Worm (Caenorhabditis elegans): ENCODE results near the gene Y7A5A.24.

Y7A5A.24 gene

ce11 chrX:15766147-15766546, 15.8 kb downstream of the Y7A5A.24 start, which contains the start of gene bus-17:
bus-17 (minus strand) TSS chrX:15766354.
- TF ChIP-seq pha-2 (tag; optimal IDR thresholded peaks at IDR 0.05), result no peak
- no peak for TF ChIP-seq elt-4 (tag; optimal IDR thresholded peaks at IDR 0.05)
- no peak for TF ChIP-seq hlh-8 (tag; optimal IDR thresholded peaks at IDR 0.05)
- TF ChIP-seq K02D7.2 (tag; optimal IDR thresholded peaks at IDR 0.05), result no peak
- no peak for TF ChIP-seq npax-4 (tag; optimal IDR thresholded peaks at IDR 0.05)
- no peak for TF ChIP-seq unc-55 (GFP tag; optimal IDR thresholded peaks at IDR 0.05)
- no peak for TF ChIP-seq mec-3 (tag; optimal IDR thresholded peaks at IDR 0.05; ENCODE audit: borderline replicate concordance)
- no peak for TF ChIP-seq F13H6.1 (tag; optimal IDR thresholded peaks at IDR 0.05)
- TF ChIP-seq dmd-4 (tag; optimal IDR thresholded peaks at IDR 0.05; ENCODE audit: borderline replicate concordance), result no peak
- no peak for TF ChIP-seq hlh-30 (tag; optimal IDR thresholded peaks at IDR 0.05; ENCODE audit: insufficient read depth)
- no peak for TF ChIP-seq nhr-11 (tag; optimal IDR thresholded peaks at IDR 0.05)
- TF ChIP-seq ahr-1 (tag; optimal IDR thresholded peaks at IDR 0.05), result no peak

ce11 chrX:15759222-15759621, 22.7 kb downstream of the Y7A5A.24 start:
- no peak for TF ChIP-seq pha-2 (tag; optimal IDR thresholded peaks at IDR 0.05)
- no peak for TF ChIP-seq unc-3 (GFP tag; conservative IDR thresholded peaks at IDR 0.05)
- no peak for TF ChIP-seq unc-3 (tag; optimal IDR thresholded peaks at IDR 0.05)
- TF ChIP-seq pax-1 (tag; optimal IDR thresholded peaks at IDR 0.05), result no peak
- TF ChIP-seq dve-1 (tag; optimal IDR thresholded peaks at IDR 0.05), result no peak
- no peak for TF ChIP-seq pat-9 (tag; optimal IDR thresholded peaks at IDR 0.05)
- no peak for TF ChIP-seq fkh-6 (tag; optimal IDR thresholded peaks at IDR 0.05)
- no peak for TF ChIP-seq nfya-1 (tag; optimal IDR thresholded peaks at IDR 0.05)
- TF ChIP-seq ceh-34 (tag; optimal IDR thresholded peaks at IDR 0.05), result no peak
- no peak for TF ChIP-seq odd-2 (tag; optimal IDR thresholded peaks at IDR 0.05)
- TF ChIP-seq ama-1 (optimal IDR thresholded peaks at IDR 0.05), result no peak
- TF ChIP-seq elt-4 (tag; optimal IDR thresholded peaks at IDR 0.05), result no peak
- no peak for TF ChIP-seq ceh-22 (tag; optimal IDR thresholded peaks at IDR 0.05)
- TF ChIP-seq ceh-24 (tag; optimal IDR thresholded peaks at IDR 0.05), result no peak
- no peak for TF ChIP-seq pha-4 (tag; optimal IDR thresholded peaks at IDR 0.05)

ce11 chrX:15757169-15757568, 24.8 kb downstream of the Y7A5A.24 start, which contains the start of gene wrt-4:
wrt-4 (minus strand) TSS chrX:15757269.
- no peak for TF ChIP-seq elt-2 (tag; optimal IDR thresholded peaks at IDR 0.05)
- no peak for TF ChIP-seq pha-2 (tag; optimal IDR thresholded peaks at IDR 0.05)
- no peak for TF ChIP-seq hlh-6 (tag; optimal IDR thresholded peaks at IDR 0.05)
- no peak for TF ChIP-seq pha-4 (tag; optimal IDR thresholded peaks at IDR 0.05)
- TF ChIP-seq ttx-3 (tag; optimal IDR thresholded peaks at IDR 0.05), result no peak
- TF ChIP-seq tbx-7 (tag; optimal IDR thresholded peaks at IDR 0.05), result no peak
- no peak for TF ChIP-seq unc-86 (tag; optimal IDR thresholded peaks at IDR 0.05)
- no peak for TF ChIP-seq nhr-11 (tag; optimal IDR thresholded peaks at IDR 0.05)
- no peak for TF ChIP-seq pat-9 (tag; optimal IDR thresholded peaks at IDR 0.05)
- no peak for TF ChIP-seq ahr-1 (tag; optimal IDR thresholded peaks at IDR 0.05)
- TF ChIP-seq sdc-2 (tag; optimal IDR thresholded peaks at IDR 0.05), result no peak
- TF ChIP-seq fkh-10 (GFP tag; optimal IDR thresholded peaks at IDR 0.05), result no peak
- TF ChIP-seq unc-55 (GFP tag; optimal IDR thresholded peaks at IDR 0.05), result no peak
- TF ChIP-seq dmd-4 (tag; optimal IDR thresholded peaks at IDR 0.05; ENCODE audit: borderline replicate concordance), result no peak
- no peak for TF ChIP-seq npax-4 (tag; optimal IDR thresholded peaks at IDR 0.05)
- no peak for TF ChIP-seq ceh-24 (tag; optimal IDR thresholded peaks at IDR 0.05)
- TF ChIP-seq zip-5 (tag; optimal IDR thresholded peaks at IDR 0.05), result no peak
- no peak for TF ChIP-seq tbx-2 (tag; optimal IDR thresholded peaks at IDR 0.05)
- no peak for TF ChIP-seq rnt-1 (tag; optimal IDR thresholded peaks at IDR 0.05)
- TF ChIP-seq C08G9.2 (tag; optimal IDR thresholded peaks at IDR 0.05), result no peak

ce11 chrX:15751245-15751644, 30.7 kb downstream of the Y7A5A.24 start:
- no peak for TF ChIP-seq ttx-3 (tag; optimal IDR thresholded peaks at IDR 0.05)
- no peak for TF ChIP-seq ceh-9 (tag; optimal IDR thresholded peaks at IDR 0.05)
- no peak for TF ChIP-seq mec-3 (tag; optimal IDR thresholded peaks at IDR 0.05; ENCODE audit: borderline replicate concordance)
- no peak for TF ChIP-seq madf-2 (tag; optimal IDR thresholded peaks at IDR 0.05)
- no peak for TF ChIP-seq pros-1 (tag; optimal IDR thresholded peaks at IDR 0.05)
- no peak for TF ChIP-seq pha-2 (tag; optimal IDR thresholded peaks at IDR 0.05)
- TF ChIP-seq ceh-45 (GFP tag; IDR thresholded peaks at IDR 0.05), result no peak
- no peak for TF ChIP-seq unc-86 (tag; optimal IDR thresholded peaks at IDR 0.05)
- TF ChIP-seq dve-1 (tag; optimal IDR thresholded peaks at IDR 0.05), result no peak

Data from whole organism, late embryonic.